Worm (Caenorhabditis elegans) whole organism, midembryonic: ENCODE measurements around the gene C35D10.17.

Experiments used
- cog-1 ChIP-seq: sonication (generic microtip); optimal IDR thresholded peaks from 2 replicates; lab custom pipeline; 2016; ENCODE audit warnings: missing genetic modification characterization, missing compliant biosample characterization
- klf-2 ChIP-seq: fragments of 200-800 bp; sonication (Bioruptor generic); conservative IDR thresholded peaks from 2 replicates; pipeline ENCODE4 v1.3.6; 2022; ENCODE audit warnings: missing genetic modification reagents, missing genetic modification characterization, missing compliant biosample characterization
- ref-1 ChIP-seq: fragments of 200-800 bp; sonication (Bioruptor generic); conservative IDR thresholded peaks from 2 replicates; pipeline ENCODE4 v1.3.6; 2022; ENCODE audit warnings: missing genetic modification reagents, missing genetic modification characterization, missing compliant biosample characterization

ce11 chrIII:4861744-4862401 is 5.0 kb upstream of the C35D10.17 start, which contains the start of the genes C35D10.10 and C35D10.5:
- no peak for TF ChIP-seq cog-1
- no peak for TF ChIP-seq klf-2
- TF ChIP-seq ref-1 (GFP tag; lab: Robert Waterston, UW): no peak
